Fruit fly (Drosophila melanogaster): ENCODE measurements around the gene Sk2.

DNA sequence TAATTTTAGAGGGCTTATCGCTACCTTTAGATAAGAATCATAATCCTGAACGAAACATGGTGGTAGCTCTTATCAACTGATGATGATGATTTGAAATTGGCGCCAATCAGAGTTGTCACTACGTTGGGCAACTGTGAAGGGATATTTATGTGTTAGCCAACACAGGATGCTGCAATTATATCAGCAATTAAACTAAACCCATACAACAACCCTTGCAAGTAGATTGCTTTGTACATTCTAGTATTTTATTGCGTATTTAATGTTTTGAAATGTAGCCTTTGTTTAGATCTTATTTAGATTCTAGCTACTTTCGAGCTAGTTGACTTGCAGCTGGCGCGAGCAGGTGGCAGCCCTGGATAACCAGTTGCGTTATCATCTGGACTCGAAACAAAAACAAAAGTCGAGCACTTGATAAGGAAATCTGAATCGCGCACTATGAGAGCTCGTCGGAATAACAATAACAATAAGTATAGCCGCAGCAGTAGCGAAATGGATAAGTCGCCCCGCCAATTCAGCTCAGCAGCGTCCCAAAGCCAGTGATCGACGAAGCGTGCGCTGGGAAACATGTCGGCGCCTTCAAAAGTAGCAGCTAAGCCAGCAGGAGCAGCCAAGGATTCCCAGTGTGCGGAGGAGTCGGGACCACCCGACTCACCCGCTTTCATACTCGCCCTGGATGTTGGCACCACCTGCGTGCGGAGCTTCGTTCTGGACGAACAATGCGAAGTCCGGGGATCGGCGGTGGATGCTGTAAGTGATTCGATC lies 5.4 kb downstream of the Sk2 start, which contains the start of gene CG1271:
- TF ChIP-seq pan (optimal IDR thresholded peaks at IDR 0.05), result no peak
- TF ChIP-seq CG8478 (optimal IDR thresholded peaks at IDR 0.05), result no peak
- TF ChIP-seq usp (GFP tag; optimal IDR thresholded peaks at IDR 0.05), result no peak
- no peak for TF ChIP-seq EcR (GFP tag; optimal IDR thresholded peaks at IDR 0.05)
- no peak for TF ChIP-seq psq (optimal IDR thresholded peaks at IDR 0.05)
- no peak for TF ChIP-seq Dll (optimal IDR thresholded peaks at IDR 0.05)
